Worm (Caenorhabditis elegans): ENCODE measurements around the gene F01G4.6.

DNA sequence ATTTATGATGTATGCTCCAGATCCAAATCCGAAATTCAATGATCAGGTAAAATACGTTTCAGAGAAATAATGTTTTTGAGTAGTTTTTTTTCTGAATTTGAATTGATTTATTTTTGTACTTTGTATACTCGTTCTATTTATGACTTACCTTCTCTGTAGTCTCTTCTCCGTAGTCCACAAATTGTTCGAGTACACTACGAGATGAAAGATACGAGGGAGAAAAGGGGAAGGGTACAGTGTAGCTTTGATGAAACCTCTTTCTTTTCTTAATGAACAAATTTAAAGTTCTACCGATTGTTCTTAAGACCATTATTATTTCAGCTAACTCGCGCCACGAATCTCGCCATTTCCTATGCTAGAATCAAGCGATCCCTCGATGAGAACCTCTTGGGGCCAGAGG is 30.8 kb upstream of the F01G4.6 start:
- TF ChIP-seq nhr-12 (tag; optimal IDR thresholded peaks at IDR 0.05) (no peak), aly-2 (tag; optimal IDR thresholded peaks at IDR 0.05) (no peak), nhr-77 (tag; optimal IDR thresholded peaks at IDR 0.05) (no peak), ceh-82 (tag; optimal IDR thresholded peaks at IDR 0.05) (no peak), unc-30 (tag; optimal IDR thresholded peaks at IDR 0.05) (no peak), snpc-4 (tag; optimal IDR thresholded peaks at IDR 0.05) (no peak), blmp-1 (tag; optimal IDR thresholded peaks at IDR 0.05) (no peak), nhr-76 (tag; optimal IDR thresholded peaks at IDR 0.05) (no peak), nhr-237 (tag; optimal IDR thresholded peaks at IDR 0.05) (no peak), lir-3 (tag; optimal IDR thresholded peaks at IDR 0.05; ENCODE audit: poor library complexity) (no peak), zag-1 (tag; optimal IDR thresholded peaks at IDR 0.05) (no peak)

Measured in whole organism, L1 larva.